Worm (Caenorhabditis elegans) whole organism, young adult: ENCODE results near the gene F10E7.1.

Experiments used
- C06A6.2 ChIP-seq: fragments of 200-800 bp; sonication (Bioruptor generic); conservative IDR thresholded peaks from 2 replicates; pipeline ENCODE4 v1.3.6; 2022; ENCODE audit warnings: missing genetic modification characterization, missing compliant biosample characterization
- F39B2.1 ChIP-seq: fragments of 200-800 bp; sonication (Bioruptor generic); IDR thresholded peaks from 2 replicates; pipeline ENCODE4 v1.3.6; 2022; ENCODE audit warnings: missing genetic modification reagents, missing genetic modification characterization, missing compliant biosample characterization
- F49E8.2 ChIP-seq: sonication (generic microtip); optimal IDR thresholded peaks from 3 replicates; lab custom pipeline; 2017; ENCODE audit warnings: missing genetic modification characterization, mild to moderate bottlenecking, missing compliant biosample characterization, antibody characterized with exemption, moderate library complexity; ENCODE audit not compliant: insufficient read depth
- Y53F4B.3 ChIP-seq: fragments of 200-800 bp; sonication (Bioruptor generic); IDR thresholded peaks from 2 replicates; pipeline ENCODE4 v1.3.6; 2022; ENCODE audit warnings: missing genetic modification reagents, missing genetic modification characterization, missing compliant biosample characterization
- Y53G8AR.9 ChIP-seq: fragments of 200-800 bp; sonication (Bioruptor generic); conservative IDR thresholded peaks from 2 replicates; pipeline ENCODE4 v1.3.6; 2022; ENCODE audit warnings: missing genetic modification reagents, missing genetic modification characterization, missing compliant biosample characterization
- Y56A3A.18 ChIP-seq: fragments of 200-800 bp; sonication (Bioruptor generic); IDR thresholded peaks from 2 replicates; pipeline ENCODE4 v1.3.6; 2022; ENCODE audit warnings: missing genetic modification reagents, missing genetic modification characterization, missing compliant biosample characterization
- Y67H2A.10 ChIP-seq: fragments of 200-800 bp; sonication (Bioruptor generic); conservative IDR thresholded peaks from 2 replicates; pipeline ENCODE4 v1.3.6; 2022; ENCODE audit warnings: missing genetic modification reagents, missing genetic modification characterization, missing compliant biosample characterization
- Y79H2A.3 ChIP-seq: fragments of 200-800 bp; sonication (Bioruptor generic); conservative IDR thresholded peaks from 2 replicates; pipeline ENCODE4 v1.3.6; 2022; ENCODE audit warnings: missing genetic modification reagents, missing genetic modification characterization, missing compliant biosample characterization
- ama-1 ChIP-seq, 3 experiments: fragments of 150-350 bp in 1 of 3; sonication (generic microtip) in 2 of 3; optimal IDR thresholded peaks; 2 replicates each; lab custom pipeline; 2014 to 2018; ENCODE audit warnings: missing biosample characterization in 2 of 3, missing genetic modification characterization in 2 of 3, missing genetic modification reagents in 2 of 3
- atf-7 ChIP-seq: sonication (generic microtip); optimal IDR thresholded peaks from 2 replicates; lab custom pipeline; 2017; ENCODE audit warnings: mild to moderate bottlenecking, missing genetic modification characterization, missing compliant biosample characterization
- attf-3 ChIP-seq: fragments of 200-800 bp; sonication (Bioruptor generic); conservative IDR thresholded peaks from 2 replicates; pipeline ENCODE4 v1.3.6; 2022; ENCODE audit warnings: missing genetic modification reagents, missing genetic modification characterization, missing compliant biosample characterization
- bed-2 ChIP-seq: fragments of 200-800 bp; sonication (Bioruptor generic); IDR thresholded peaks from 2 replicates; pipeline ENCODE4 v1.3.6; 2022; ENCODE audit warnings: missing genetic modification reagents, missing genetic modification characterization, missing compliant biosample characterization
- ccch-3 ChIP-seq: fragments of 200-800 bp; sonication (Bioruptor generic); optimal IDR thresholded peaks from 2 replicates; lab custom pipeline; 2018; ENCODE audit warnings: mild to moderate bottlenecking, missing genetic modification characterization, missing compliant biosample characterization
- ceh-27 ChIP-seq: fragments of 200-800 bp; sonication (Bioruptor generic); optimal IDR thresholded peaks from 2 replicates; lab custom pipeline; 2018; ENCODE audit warnings: mild to moderate bottlenecking, missing genetic modification characterization, moderate library complexity, missing compliant biosample characterization
- ceh-79 ChIP-seq: sonication (generic microtip); optimal IDR thresholded peaks from 2 replicates; lab custom pipeline; 2017; ENCODE audit warnings: mild to moderate bottlenecking, missing genetic modification characterization, missing compliant biosample characterization
- chd-7 ChIP-seq: sonication (generic microtip); optimal IDR thresholded peaks from 2 replicates; lab custom pipeline; 2016; ENCODE audit warnings: mild to moderate bottlenecking, missing genetic modification characterization, moderate library complexity, missing compliant biosample characterization
- dox-1 ChIP-seq: fragments of 200-800 bp; sonication (Bioruptor generic); IDR thresholded peaks from 2 replicates; pipeline ENCODE4 v1.3.6; 2022; ENCODE audit warnings: missing genetic modification reagents, missing genetic modification characterization, missing compliant biosample characterization
- dpff-1 ChIP-seq: sonication (generic microtip); optimal IDR thresholded peaks from 2 replicates; lab custom pipeline; 2017; ENCODE audit warnings: mild to moderate bottlenecking, missing genetic modification characterization, missing compliant biosample characterization
- efl-1 ChIP-seq: fragments of 150-350 bp; optimal IDR thresholded peaks from 2 replicates; lab custom pipeline; 2014; ENCODE audit warnings: missing biosample characterization, missing genetic modification reagents, missing genetic modification characterization
- egl-44 ChIP-seq: fragments of 200-800 bp; sonication (Bioruptor generic); IDR thresholded peaks from 2 replicates; pipeline ENCODE4 v1.3.6; 2022; ENCODE audit warnings: missing genetic modification reagents, missing genetic modification characterization, missing compliant biosample characterization
- ets-4 ChIP-seq: fragments of 200-800 bp; sonication (Bioruptor generic); optimal IDR thresholded peaks from 2 replicates; lab custom pipeline; 2018; ENCODE audit warnings: mild to moderate bottlenecking, missing genetic modification characterization, missing compliant biosample characterization
- hlh-26 ChIP-seq: fragments of 200-800 bp; sonication (Bioruptor generic); conservative IDR thresholded peaks from 2 replicates; pipeline ENCODE4 v1.3.6; 2022; ENCODE audit warnings: missing genetic modification reagents, missing genetic modification characterization, missing compliant biosample characterization
- hmg-20 ChIP-seq: fragments of 200-800 bp; sonication (Bioruptor generic); IDR thresholded peaks from 2 replicates; pipeline ENCODE4 v1.3.6; 2022; ENCODE audit warnings: missing genetic modification reagents, missing genetic modification characterization, missing compliant biosample characterization
- hrde-1 ChIP-seq: sonication (generic microtip); optimal IDR thresholded peaks from 2 replicates; lab custom pipeline; 2016; ENCODE audit warnings: missing genetic modification characterization, mild to moderate bottlenecking, missing compliant biosample characterization, moderate library complexity, missing genotype, missing genetic modification reagents, borderline replicate concordance
- let-526 ChIP-seq: fragments of 200-800 bp; sonication (Bioruptor generic); IDR thresholded peaks from 2 replicates; pipeline ENCODE4 v1.3.6; 2022; ENCODE audit warnings: missing genetic modification reagents, missing genetic modification characterization, missing compliant biosample characterization
- let-607 ChIP-seq, 2 experiments: fragments of 200-800 bp in 1 of 2; sonication (Bioruptor generic) in 1 of 2; sonication (generic microtip) in 1 of 2; optimal IDR thresholded peaks; 2 replicates each; lab custom pipeline; 2016 to 2018; ENCODE audit warnings: mild to moderate bottlenecking in 2 of 2, missing compliant biosample characterization in 2 of 2, missing genetic modification characterization in 2 of 2, moderate library complexity in 2 of 2, missing genotype in 1 of 2
- lin-35 ChIP-seq, 3 experiments: fragments of 150-350 bp in 2 of 3; sonication (generic microtip) in 1 of 3; optimal IDR thresholded peaks; 2 replicates each; lab custom pipeline; 2014 to 2018; ENCODE audit warnings: missing biosample characterization in 3 of 3, missing genetic modification characterization in 3 of 3, missing genetic modification reagents in 3 of 3
- madf-8 ChIP-seq: fragments of 200-800 bp; sonication (Bioruptor generic); conservative IDR thresholded peaks from 2 replicates; pipeline ENCODE4 v1.3.6; 2022; ENCODE audit warnings: missing genetic modification reagents, missing genetic modification characterization, missing compliant biosample characterization
- mes-4 ChIP-seq: sonication (generic microtip); optimal IDR thresholded peaks from 2 replicates; lab custom pipeline; 2016; ENCODE audit warnings: missing genotype, missing genetic modification characterization, missing compliant biosample characterization
- mxl-1 ChIP-seq: sonication (generic microtip); optimal IDR thresholded peaks from 2 replicates; lab custom pipeline; 2016; ENCODE audit warnings: missing genetic modification characterization, missing compliant biosample characterization
- nfya-1 ChIP-seq: sonication (generic microtip); optimal IDR thresholded peaks from 2 replicates; lab custom pipeline; 2017; ENCODE audit warnings: antibody characterized with exemption, missing compliant biosample characterization, missing genetic modification characterization, borderline replicate concordance; ENCODE audit not compliant: insufficient read depth
- nfyb-1 ChIP-seq: fragments of 200-800 bp; sonication (Bioruptor generic); IDR thresholded peaks from 2 replicates; pipeline ENCODE4 v1.3.6; 2022; ENCODE audit warnings: missing genetic modification reagents, missing genetic modification characterization, missing compliant biosample characterization
- nhr-27 ChIP-seq: fragments of 200-800 bp; sonication (Bioruptor generic); optimal IDR thresholded peaks from 2 replicates; lab custom pipeline; 2018; ENCODE audit warnings: mild to moderate bottlenecking, missing genetic modification characterization, moderate library complexity, missing compliant biosample characterization
- nhr-80 ChIP-seq: sonication (generic microtip); optimal IDR thresholded peaks from 2 replicates; lab custom pipeline; 2016; ENCODE audit warnings: missing genetic modification characterization, missing compliant biosample characterization
- nhr-90 ChIP-seq: sonication (generic microtip); optimal IDR thresholded peaks from 2 replicates; lab custom pipeline; 2016; ENCODE audit warnings: missing genotype, mild to moderate bottlenecking, missing genetic modification characterization, missing compliant biosample characterization
- rcor-1 ChIP-seq: fragments of 200-800 bp; sonication (Bioruptor generic); IDR thresholded peaks from 2 replicates; pipeline ENCODE4 v1.3.6; 2022; ENCODE audit warnings: missing genetic modification reagents, missing genetic modification characterization, missing compliant biosample characterization
- snpc-1.3 ChIP-seq: sonication (generic microtip); optimal IDR thresholded peaks from 2 replicates; lab custom pipeline; 2017; ENCODE audit warnings: missing genetic modification characterization, mild to moderate bottlenecking, missing compliant biosample characterization, antibody characterized with exemption, moderate library complexity, missing genotype, missing genetic modification reagents; ENCODE audit not compliant: insufficient read depth
- snpc-4 ChIP-seq, 5 experiments: fragments of 150-350 bp in 1 of 5; sonication (generic microtip) in 4 of 5; optimal IDR thresholded peaks; 2 replicates each; lab custom pipeline; 2014 to 2018; ENCODE audit warnings: missing genetic modification characterization in 5 of 5, missing biosample characterization in 3 of 5, antibody characterized with exemption in 2 of 5, mild to moderate bottlenecking in 2 of 5, missing compliant biosample characterization in 2 of 5, missing genotype in 2 of 5, moderate library complexity in 2 of 5, missing genetic modification reagents in 1 of 5
- sptf-2 ChIP-seq: fragments of 200-800 bp; sonication (Bioruptor generic); optimal IDR thresholded peaks from 2 replicates; lab custom pipeline; 2018; ENCODE audit warnings: mild to moderate bottlenecking, missing genetic modification characterization, missing compliant biosample characterization
- tbp1 ChIP-seq: fragments of 200-800 bp; sonication (Bioruptor generic); optimal IDR thresholded peaks from 2 replicates; lab custom pipeline; 2018; ENCODE audit warnings: mild to moderate bottlenecking, missing genetic modification characterization, missing compliant biosample characterization
- tbx-9 ChIP-seq: sonication (generic microtip); optimal IDR thresholded peaks from 2 replicates; lab custom pipeline; 2016; ENCODE audit warnings: borderline replicate concordance, missing genetic modification characterization, inconsistent platforms, missing compliant biosample characterization
- tlf-1 ChIP-seq: fragments of 200-800 bp; sonication (Bioruptor generic); optimal IDR thresholded peaks from 2 replicates; lab custom pipeline; 2018; ENCODE audit warnings: mild to moderate bottlenecking, missing genetic modification characterization, missing compliant biosample characterization
- unc-62 ChIP-seq: fragments of 150-350 bp; optimal IDR thresholded peaks from 2 replicates; lab custom pipeline; 2014; ENCODE audit warnings: missing biosample characterization, missing genetic modification reagents, missing genetic modification characterization
- xnd-1 ChIP-seq: sonication (generic microtip); optimal IDR thresholded peaks from 2 replicates; lab custom pipeline; 2016; ENCODE audit warnings: missing genotype, missing genetic modification reagents, missing genetic modification characterization, missing compliant biosample characterization
- zfh-2 ChIP-seq: fragments of 200-800 bp; sonication (Bioruptor generic); conservative IDR thresholded peaks from 2 replicates; pipeline ENCODE4 v1.3.6; 2022; ENCODE audit warnings: missing genetic modification reagents, missing genetic modification characterization, missing compliant biosample characterization
- ztf-18 ChIP-seq: sonication (generic microtip); optimal IDR thresholded peaks from 2 replicates; lab custom pipeline; 2016; ENCODE audit warnings: missing genotype, mild to moderate bottlenecking, missing genetic modification characterization, missing compliant biosample characterization
- ztf-25 ChIP-seq: fragments of 200-800 bp; sonication (Bioruptor generic); IDR thresholded peaks from 2 replicates; pipeline ENCODE4 v1.3.6; 2022; ENCODE audit warnings: missing genetic modification reagents, missing genetic modification characterization, missing compliant biosample characterization

Gene F10E7.1

ce11 chrII:7147550-7147949, 21.0 kb downstream of the F10E7.1 start (continued):
- TF ChIP-seq tbp1 (GFP tag; lab: Kevin White, UChicago) (no peak), chd-7 (no peak), nhr-27 (no peak), hmg-20 (no peak), nfya-1 (tag; lab: Kevin White, UChicago) (no peak), Y79H2A.3 (GFP tag; lab: Robert Waterston, UW) (no peak), ztf-18 (tag; lab: Kevin White, UChicago) (peak; percentile 91), mxl-1 (no peak), snpc-1.3 (tag; lab: Kevin White, UChicago) (peak; percentile 73), egl-44 (GFP tag; lab: Robert Waterston, UW) (no peak), rcor-1 (no peak), tlf-1 (GFP tag; lab: Kevin White, UChicago) (peak; percentile 55), F49E8.2 (tag; lab: Kevin White, UChicago) (peak; percentile 70), bed-2 (no peak), ccch-3 (GFP tag; lab: Kevin White, UChicago) (no peak), Y53G8AR.9 (no peak), sptf-2 (no peak), dpff-1 (tag; lab: Kevin White, UChicago) (no peak), efl-1 (GFP tag; lab: Kevin White, UChicago) (peak; percentile 45), zfh-2 (GFP tag; lab: Robert Waterston, UW) (no peak), attf-3 (GFP tag; lab: Robert Waterston, UW) (peak; percentile 31; the same call in 1 of the 2 replicates), mes-4 (tag; lab: Kevin White, UChicago) (no peak), nhr-90 (tag; lab: Kevin White, UChicago) (no peak), nfyb-1 (GFP tag; lab: Robert Waterston, UW) (no peak), lin-35 (GFP tag; optimal IDR thresholded peaks at IDR 0.05; lab: Kevin White, UChicago) (peak in 1 of 3 experiments; percentile 76), nhr-80 (no peak), atf-7 (tag; lab: Kevin White, UChicago) (no peak), ceh-79 (no peak), ztf-25 (GFP tag; lab: Robert Waterston, UW) (no peak), tbx-9 (tag; lab: Kevin White, UChicago) (no peak), let-607 (tag; optimal IDR thresholded peaks at IDR 0.05; lab: Kevin White, UChicago) (no peak), ets-4 (no peak), ceh-27 (GFP tag; lab: Kevin White, UChicago) (no peak), C06A6.2 (GFP tag; lab: Robert Waterston, UW) (no peak), let-526 (GFP tag; lab: Robert Waterston, UW) (no peak), snpc-4 (GFP tag; optimal IDR thresholded peaks at IDR 0.05; lab: Kevin White, UChicago) (peak; percentile 18), snpc-4 (tag; optimal IDR thresholded peaks at IDR 0.05; lab: Kevin White, UChicago) (peak in 2 of 4 experiments; percentile 28 to 32), Y67H2A.10 (GFP tag; lab: Robert Waterston, UW) (no peak), unc-62 (GFP tag; lab: Kevin White, UChicago) (no peak), xnd-1 (tag; lab: Kevin White, UChicago) (peak; percentile 51), hlh-26 (GFP tag; lab: Robert Waterston, UW) (no peak), Y53F4B.3 (GFP tag; lab: Robert Waterston, UW) (no peak), hrde-1 (tag; lab: Kevin White, UChicago) (peak; percentile 46), ama-1 (optimal IDR thresholded peaks at IDR 0.05; lab: Kevin White, UChicago) (no peak), ama-1 (GFP tag; optimal IDR thresholded peaks at IDR 0.05; lab: Kevin White, UChicago) (no peak), madf-8 (GFP tag; lab: Robert Waterston, UW) (peak; percentile 70), dox-1 (no peak), F39B2.1 (GFP tag; lab: Robert Waterston, UW) (no peak), Y56A3A.18 (no peak)
